Fruit fly (Drosophila melanogaster) whole organism, embryonic: ENCODE results near the gene brat.

Experiments used
- CG10147 ChIP-seq: fragments of 200-800 bp; sonication (Bioruptor generic); optimal IDR thresholded peaks from 2 replicates; lab custom pipeline; 2019; ENCODE audit warnings: missing biosample characterization, mild to moderate bottlenecking, missing genetic modification characterization, moderate library complexity
- CG10321 ChIP-seq: fragments of 200-800 bp; sonication (Bioruptor generic); IDR thresholded peaks from 2 replicates; pipeline ENCODE4 v1.3.6; 2022; ENCODE audit warnings: missing biosample characterization, missing genetic modification characterization
- CG10565 ChIP-seq: fragments of 200-800 bp; sonication (Bioruptor generic); optimal IDR thresholded peaks from 3 replicates; lab custom pipeline; 2016; ENCODE audit warnings: missing biosample characterization, mild to moderate bottlenecking, missing genetic modification characterization
- CG11723 ChIP-seq: fragments of 200-800 bp; sonication (Bioruptor generic); optimal IDR thresholded peaks from 2 replicates; lab custom pipeline; 2017; ENCODE audit warnings: missing biosample characterization, mild to moderate bottlenecking, missing genetic modification characterization
- CG1233 ChIP-seq: fragments of 200-800 bp; sonication (Bioruptor generic); optimal IDR thresholded peaks from 4 replicates; lab custom pipeline; 2018; ENCODE audit warnings: missing biosample characterization, mild to moderate bottlenecking, missing genetic modification characterization
- CG13775 ChIP-seq: fragments of 200-800 bp; sonication (Bioruptor generic); optimal IDR thresholded peaks from 3 replicates; lab custom pipeline; 2017; ENCODE audit warnings: missing biosample characterization, mild to moderate bottlenecking, missing genetic modification characterization
- CG14965 ChIP-seq: fragments of 200-800 bp; sonication (Bioruptor generic); optimal IDR thresholded peaks from 2 replicates; lab custom pipeline; 2016; ENCODE audit warnings: missing biosample characterization, missing genetic modification characterization, borderline replicate concordance
- CG1647 ChIP-seq: fragments of 200-800 bp; sonication (Bioruptor generic); optimal IDR thresholded peaks from 3 replicates; lab custom pipeline; 2016; ENCODE audit warnings: missing biosample characterization, missing genetic modification characterization
- CG17385 ChIP-seq: fragments of 200-800 bp; sonication (Bioruptor generic); optimal IDR thresholded peaks from 3 replicates; lab custom pipeline; 2018; ENCODE audit warnings: missing biosample characterization, mild to moderate bottlenecking, missing genetic modification characterization
- CG17568 ChIP-seq: fragments of 200-800 bp; sonication (Bioruptor generic); optimal IDR thresholded peaks from 2 replicates; lab custom pipeline; 2018; ENCODE audit warnings: missing biosample characterization, mild to moderate bottlenecking, missing genetic modification characterization, moderate library complexity
- CG17912 ChIP-seq: fragments of 200-800 bp; sonication (Bioruptor generic); optimal IDR thresholded peaks from 2 replicates; lab custom pipeline; 2018; ENCODE audit warnings: missing biosample characterization, mild to moderate bottlenecking, missing genetic modification characterization
- CG2678 ChIP-seq: fragments of 200-800 bp; sonication (Bioruptor generic); optimal IDR thresholded peaks from 3 replicates; lab custom pipeline; 2019; ENCODE audit warnings: missing biosample characterization, mild to moderate bottlenecking, missing genetic modification characterization, moderate library complexity
- CG31224 ChIP-seq: fragments of 200-800 bp; sonication (Bioruptor generic); IDR thresholded peaks from 2 replicates; pipeline ENCODE4 v1.3.6; 2022; ENCODE audit warnings: missing biosample characterization, missing genetic modification characterization
- CG3163 ChIP-seq: fragments of 200-800 bp; sonication (Bioruptor generic); optimal IDR thresholded peaks from 3 replicates; lab custom pipeline; 2016; ENCODE audit warnings: missing biosample characterization, missing genetic modification characterization
- CG34224 ChIP-seq: fragments of 200-800 bp; sonication (Bioruptor generic); IDR thresholded peaks from 3 replicates; pipeline ENCODE4 v1.3.6; 2022; ENCODE audit warnings: missing biosample characterization, missing genetic modification characterization; ENCODE audit not compliant: partially characterized antibody
- CG3838 ChIP-seq: fragments of 200-800 bp; sonication (Bioruptor generic); optimal IDR thresholded peaks from 3 replicates; lab custom pipeline; 2016; ENCODE audit warnings: missing biosample characterization, missing genetic modification characterization
- CG42726 ChIP-seq: fragments of 200-800 bp; sonication (Bioruptor generic); IDR thresholded peaks from 2 replicates; pipeline ENCODE4 v1.3.6; 2022; ENCODE audit warnings: missing biosample characterization, missing genetic modification characterization; ENCODE audit not compliant: partially characterized antibody
- CG4328 ChIP-seq: fragments of 200-800 bp; sonication (Bioruptor generic); optimal IDR thresholded peaks from 3 replicates; lab custom pipeline; 2017; ENCODE audit warnings: missing biosample characterization, missing genetic modification reagents, missing genetic modification characterization
- CG4424 ChIP-seq: fragments of 200-800 bp; sonication (Bioruptor generic); optimal IDR thresholded peaks from 3 replicates; lab custom pipeline; 2016; ENCODE audit warnings: missing biosample characterization, missing genetic modification characterization
- CG4617 ChIP-seq: fragments of 200-800 bp; sonication (Bioruptor generic); optimal IDR thresholded peaks from 3 replicates; lab custom pipeline; 2016; ENCODE audit warnings: missing biosample characterization, missing genetic modification characterization, borderline replicate concordance
- CG7556 ChIP-seq: fragments of 200-800 bp; sonication (Bioruptor generic); optimal IDR thresholded peaks from 2 replicates; lab custom pipeline; 2017; ENCODE audit warnings: missing biosample characterization, mild to moderate bottlenecking, missing genetic modification characterization
- CoRest ChIP-seq: fragments of 200-800 bp; sonication (Bioruptor generic); optimal IDR thresholded peaks from 3 replicates; lab custom pipeline; 2018; ENCODE audit warnings: missing biosample characterization, mild to moderate bottlenecking, missing genetic modification characterization, moderate library complexity
- D19A ChIP-seq: fragments of 200-800 bp; optimal IDR thresholded peaks from 3 replicates; lab custom pipeline; 2019; ENCODE audit warnings: missing biosample characterization, mild to moderate bottlenecking, missing genetic modification characterization, moderate library complexity
- D19B ChIP-seq: fragments of 200-800 bp; sonication (Bioruptor generic); optimal IDR thresholded peaks from 2 replicates; lab custom pipeline; 2017; ENCODE audit warnings: missing biosample characterization, mild to moderate bottlenecking, missing genetic modification characterization
- Drgx ChIP-seq: fragments of 200-800 bp; sonication (Bioruptor generic); IDR thresholded peaks from 2 replicates; pipeline ENCODE4 v1.3.6; 2022; ENCODE audit warnings: missing biosample characterization, missing genetic modification characterization
- Elba2 ChIP-seq: fragments of 200-800 bp; sonication (Bioruptor generic); optimal IDR thresholded peaks from 3 replicates; lab custom pipeline; 2016; ENCODE audit warnings: missing biosample characterization, missing genetic modification characterization
- Fer3 ChIP-seq: fragments of 200-800 bp; sonication (Bioruptor generic); optimal IDR thresholded peaks from 2 replicates; lab custom pipeline; 2018; ENCODE audit warnings: missing biosample characterization, mild to moderate bottlenecking, missing genetic modification characterization, moderate library complexity
- H2.0 ChIP-seq: fragments of 200-800 bp; sonication (Bioruptor generic); IDR thresholded peaks from 2 replicates; pipeline ENCODE4 v1.3.6; 2022; ENCODE audit warnings: missing biosample characterization, missing genetic modification characterization
- Hr78 ChIP-seq, 2 experiments: fragments of 200-800 bp in 1 of 2; fragments of >200 bp in 1 of 2; sonication (Bioruptor generic) in 1 of 2; optimal IDR thresholded peaks; 2 replicates each; lab custom pipeline; 2017 to 2019; ENCODE audit warnings: missing biosample characterization in 2 of 2, missing genetic modification characterization in 2 of 2, mild to moderate bottlenecking in 1 of 2, moderate library complexity in 1 of 2
- Side ChIP-seq: fragments of 200-800 bp; sonication (Bioruptor generic); optimal IDR thresholded peaks from 2 replicates; lab custom pipeline; 2016; ENCODE audit warnings: missing biosample characterization, missing genetic modification characterization
- Vsx1 ChIP-seq: fragments of 200-800 bp; sonication (Bioruptor generic); optimal IDR thresholded peaks from 2 replicates; lab custom pipeline; 2017; ENCODE audit warnings: missing biosample characterization, mild to moderate bottlenecking, missing genetic modification characterization, missing genetic modification reagents
- abd-A ChIP-seq: fragments of 200-800 bp; sonication (Bioruptor generic); optimal IDR thresholded peaks from 3 replicates; lab custom pipeline; 2019; ENCODE audit warnings: missing biosample characterization, mild to moderate bottlenecking, missing genetic modification characterization, moderate library complexity
- ci ChIP-seq: fragments of 200-800 bp; sonication (Bioruptor generic); IDR thresholded peaks from 3 replicates; pipeline ENCODE4 v1.3.6; 2022; ENCODE audit warnings: missing biosample characterization, missing genetic modification characterization
- dimm ChIP-seq: fragments of 200-800 bp; sonication (Bioruptor generic); IDR thresholded peaks from 2 replicates; pipeline ENCODE4 v1.3.6; 2022; ENCODE audit warnings: missing biosample characterization, missing genetic modification characterization
- emc ChIP-seq: fragments of 200-800 bp; sonication (Bioruptor generic); optimal IDR thresholded peaks from 2 replicates; lab custom pipeline; 2016; ENCODE audit warnings: missing biosample characterization, missing genetic modification characterization
- fu2 ChIP-seq: fragments of 200-800 bp; sonication (Bioruptor generic); optimal IDR thresholded peaks from 2 replicates; lab custom pipeline; 2016; ENCODE audit warnings: missing biosample characterization, missing genetic modification characterization
- gcm ChIP-seq: fragments of 200-800 bp; sonication (Bioruptor generic); optimal IDR thresholded peaks from 2 replicates; lab custom pipeline; 2019; ENCODE audit warnings: missing biosample characterization, mild to moderate bottlenecking, missing genetic modification characterization, moderate library complexity
- gcm2 ChIP-seq: fragments of 200-800 bp; sonication (Bioruptor generic); optimal IDR thresholded peaks from 2 replicates; lab custom pipeline; 2016; ENCODE audit warnings: missing biosample characterization, missing genetic modification characterization
- inv ChIP-seq: fragments of 200-800 bp; sonication (Bioruptor generic); IDR thresholded peaks from 2 replicates; pipeline ENCODE4 v1.3.6; 2022; ENCODE audit warnings: missing biosample characterization, missing genetic modification characterization; ENCODE audit not compliant: partially characterized antibody
- lbe ChIP-seq: fragments of 200-800 bp; sonication (Bioruptor generic); optimal IDR thresholded peaks from 2 replicates; lab custom pipeline; 2016; ENCODE audit warnings: missing biosample characterization, mild to moderate bottlenecking, missing genetic modification characterization
- pfk ChIP-seq: fragments of 200-800 bp; sonication (Bioruptor generic); optimal IDR thresholded peaks from 2 replicates; lab custom pipeline; 2018; ENCODE audit warnings: missing biosample characterization, mild to moderate bottlenecking, missing genetic modification characterization, moderate library complexity
- run ChIP-seq: fragments of 200-800 bp; sonication (Bioruptor generic); optimal IDR thresholded peaks from 3 replicates; lab custom pipeline; 2018; ENCODE audit warnings: missing biosample characterization, mild to moderate bottlenecking, missing genetic modification characterization
- salm ChIP-seq: fragments of 200-800 bp; sonication (Bioruptor generic); optimal IDR thresholded peaks from 2 replicates; lab custom pipeline; 2018; ENCODE audit warnings: missing biosample characterization, mild to moderate bottlenecking, missing genetic modification characterization
- schlank ChIP-seq: fragments of 200-800 bp; sonication (Bioruptor generic); optimal IDR thresholded peaks from 2 replicates; lab custom pipeline; 2018; ENCODE audit warnings: missing biosample characterization, mild to moderate bottlenecking, missing genetic modification characterization
- shn ChIP-seq: fragments of 200-800 bp; sonication (Bioruptor generic); optimal IDR thresholded peaks from 3 replicates; lab custom pipeline; 2016; ENCODE audit warnings: missing biosample characterization, missing genetic modification characterization
- sisA ChIP-seq: fragments of 200-800 bp; sonication (Bioruptor generic); IDR thresholded peaks from 2 replicates; pipeline ENCODE4 v1.3.6; 2022; ENCODE audit warnings: missing biosample characterization, missing genetic modification characterization
- stc ChIP-seq: fragments of 200-800 bp; sonication (Bioruptor generic); IDR thresholded peaks from 2 replicates; pipeline ENCODE4 v1.3.6; 2022; ENCODE audit warnings: missing biosample characterization, missing genetic modification characterization
- sug ChIP-seq: fragments of 200-800 bp; optimal IDR thresholded peaks from 2 replicates; lab custom pipeline; 2019; ENCODE audit warnings: missing biosample characterization, mild to moderate bottlenecking, missing genetic modification characterization, moderate library complexity
- wdn ChIP-seq: fragments of 200-800 bp; sonication (Bioruptor generic); IDR thresholded peaks from 2 replicates; pipeline ENCODE4 v1.3.6; 2022; ENCODE audit warnings: missing biosample characterization, missing genetic modification characterization

Gene brat

dm6 chr2L:19131905-19132402 lies 1.7 kb upstream of the brat start, which contains the start of the genes AsnRS and DCTN6-p27 (continued):
- TF ChIP-seq abd-A (tag; lab: Kevin White, UChicago), result no peak
- no peak for TF ChIP-seq Vsx1 (GFP tag; lab: Kevin White, UChicago)
- 0 out of 2 replicates have a peak, but pooled peaks have one; percentile 19 for TF ChIP-seq wdn (GFP tag; lab: Robert Waterston, UW)
- TF ChIP-seq gcm2, result peak; percentile 54
- TF ChIP-seq CG17385 (GFP tag; lab: Kevin White, UChicago), result peak; percentile 67
- TF ChIP-seq CG3163 (GFP tag; lab: Kevin White, UChicago), result no peak
- no peak for TF ChIP-seq CG10565 (GFP tag; lab: Kevin White, UChicago)
- TF ChIP-seq CG34224 (GFP tag; lab: Robert Waterston, UW), result peak; percentile 71
- TF ChIP-seq CG10147 (GFP tag; lab: Kevin White, UChicago), result peak; percentile 42
- no peak for TF ChIP-seq CG14965 (GFP tag; lab: Kevin White, UChicago)
- peak; percentile 3 for TF ChIP-seq CG17912
- peak; percentile 51 for TF ChIP-seq CG4328 (GFP tag; lab: Kevin White, UChicago)
- TF ChIP-seq CG1233 (GFP tag; lab: Kevin White, UChicago), result peak; percentile 48
- TF ChIP-seq dimm (GFP tag; lab: Robert Waterston, UW), result no peak
- TF ChIP-seq Fer3 (tag; lab: Kevin White, UChicago), result peak; percentile 73
- peak; percentile 66 for TF ChIP-seq CG7556
- TF ChIP-seq CG4424 (GFP tag; lab: Kevin White, UChicago), result peak; percentile 75
- no peak for TF ChIP-seq Hr78 (GFP tag; optimal IDR thresholded peaks at IDR 0.05; lab: Kevin White, UChicago)
- TF ChIP-seq sisA (GFP tag; lab: Robert Waterston, UW), result peak; percentile 50
- peak; percentile 21 for TF ChIP-seq emc (GFP tag; lab: Kevin White, UChicago)
- TF ChIP-seq CG3838 (GFP tag; lab: Kevin White, UChicago), result no peak
- TF ChIP-seq CG1647 (GFP tag; lab: Kevin White, UChicago), result peak; percentile 49
- TF ChIP-seq CG2678 (tag; lab: Kevin White, UChicago), result peak; percentile 76
- TF ChIP-seq D19A, result peak; percentile 41
- peak; percentile 76 for TF ChIP-seq CG4617 (GFP tag; lab: Kevin White, UChicago)
- TF ChIP-seq lbe (GFP tag; lab: Kevin White, UChicago), result peak; percentile 51
- peak; percentile 84 for TF ChIP-seq sug (tag; lab: Kevin White, UChicago)
- peak; percentile 21 for TF ChIP-seq fu2
- TF ChIP-seq salm (tag; lab: Kevin White, UChicago), result peak; percentile 10
- TF ChIP-seq schlank, result peak; percentile 1
- no peak for TF ChIP-seq CG10321
- TF ChIP-seq shn (GFP tag; lab: Kevin White, UChicago), result peak; percentile 22
- peak; percentile 70 for TF ChIP-seq ci (GFP tag; lab: Robert Waterston, UW)
- TF ChIP-seq CG13775 (GFP tag; lab: Kevin White, UChicago), result peak; percentile 79
- peak; percentile 8 for TF ChIP-seq pfk (GFP tag; lab: Kevin White, UChicago)
- TF ChIP-seq H2.0 (GFP tag; lab: Robert Waterston, UW), result peak; percentile 45; the same call in 1 of the 2 replicates
- no peak for TF ChIP-seq gcm (GFP tag; lab: Kevin White, UChicago)
- peak; percentile 39; the same call in 1 of the 2 replicates for TF ChIP-seq CG31224 (GFP tag; lab: Robert Waterston, UW)
- no peak for TF ChIP-seq stc (GFP tag; lab: Robert Waterston, UW)
- TF ChIP-seq CG42726 (GFP tag; lab: Robert Waterston, UW), result peak; percentile 49; the same call in 1 of the 2 replicates
- 0 out of 2 replicates have a peak, but pooled peaks have one; percentile 38 for TF ChIP-seq Drgx (GFP tag; lab: Robert Waterston, UW)
- TF ChIP-seq CoRest (tag; lab: Kevin White, UChicago), result peak; percentile 75
- TF ChIP-seq CG11723, result peak; percentile 38
- TF ChIP-seq inv (GFP tag; lab: Robert Waterston, UW), result peak; percentile 73
- TF ChIP-seq run, result no peak
- TF ChIP-seq D19B (GFP tag; lab: Kevin White, UChicago), result peak; percentile 16
- no peak for TF ChIP-seq CG17568 (GFP tag; lab: Kevin White, UChicago)
- TF ChIP-seq Side (GFP tag; lab: Kevin White, UChicago), result peak; percentile 6
- TF ChIP-seq Elba2 (GFP tag; lab: Kevin White, UChicago), result no peak
